Fruit fly (Drosophila melanogaster) whole organism, embryonic: ENCODE data around the gene ND-B18.

ENCODE experiments used
- Aef1 ChIP-seq: fragments of 200-800 bp; sonication (Bioruptor generic); IDR thresholded peaks from 3 replicates; pipeline ENCODE4 v1.3.6; 2022; ENCODE audit warnings: missing biosample characterization, missing genetic modification characterization
- Atf-2 ChIP-seq: fragments of 200-800 bp; sonication (Bioruptor generic); optimal IDR thresholded peaks from 2 replicates; lab custom pipeline; 2016; ENCODE audit warnings: missing biosample characterization, missing genetic modification characterization
- Awh ChIP-seq: fragments of 200-800 bp; sonication (Bioruptor generic); IDR thresholded peaks from 2 replicates; pipeline ENCODE4, ENCODE4 v1.3.6; 2022; ENCODE audit warnings: missing biosample characterization, missing genetic modification characterization
- B-H1 ChIP-seq: fragments of 200-800 bp; sonication (Bioruptor generic); IDR thresholded peaks from 3 replicates; pipeline ENCODE4 v1.3.6; 2022; ENCODE audit warnings: missing biosample characterization, missing genetic modification characterization
- Bdp1 ChIP-seq: fragments of 200-800 bp; sonication (Bioruptor generic); optimal IDR thresholded peaks from 3 replicates; lab custom pipeline; 2016; ENCODE audit warnings: missing biosample characterization, missing genetic modification characterization
- Bgb ChIP-seq: fragments of 200-800 bp; sonication (Bioruptor generic); IDR thresholded peaks from 2 replicates; pipeline ENCODE4 v1.3.6; 2022; ENCODE audit warnings: missing biosample characterization, missing genetic modification characterization; ENCODE audit not compliant: partially characterized antibody
- CG10147 ChIP-seq: fragments of 200-800 bp; sonication (Bioruptor generic); optimal IDR thresholded peaks from 2 replicates; lab custom pipeline; 2019; ENCODE audit warnings: missing biosample characterization, mild to moderate bottlenecking, missing genetic modification characterization, moderate library complexity
- CG10209 ChIP-seq: fragments of 200-800 bp; sonication (Bioruptor generic); optimal IDR thresholded peaks from 3 replicates; lab custom pipeline; 2017; ENCODE audit warnings: missing biosample characterization, mild to moderate bottlenecking, missing genetic modification characterization, missing genetic modification reagents
- CG11247 ChIP-seq: fragments of 200-800 bp; sonication (Bioruptor generic); IDR thresholded peaks from 2 replicates; pipeline ENCODE4 v1.3.6; 2022; ENCODE audit warnings: missing biosample characterization, missing genetic modification characterization
- CG11696 ChIP-seq: fragments of 200-800 bp; sonication (Bioruptor generic); IDR thresholded peaks from 2 replicates; pipeline ENCODE4 v1.3.6; 2022; ENCODE audit warnings: missing biosample characterization, missing genetic modification characterization
- CG16815 ChIP-seq: fragments of 200-800 bp; sonication (Bioruptor generic); optimal IDR thresholded peaks from 3 replicates; lab custom pipeline; 2017; ENCODE audit warnings: missing biosample characterization, mild to moderate bottlenecking, missing genetic modification characterization
- CG17186 ChIP-seq: fragments of 200-800 bp; sonication (Bioruptor generic); optimal IDR thresholded peaks from 3 replicates; lab custom pipeline; 2017; ENCODE audit warnings: missing biosample characterization, missing genetic modification reagents, missing genetic modification characterization
- CG17328 ChIP-seq: fragments of 200-800 bp; sonication (Bioruptor generic); IDR thresholded peaks from 2 replicates; pipeline ENCODE4 v1.3.6; 2022; ENCODE audit warnings: missing biosample characterization, missing genetic modification characterization
- CG17829 ChIP-seq: fragments of 200-800 bp; optimal IDR thresholded peaks from 2 replicates; lab custom pipeline; 2019; ENCODE audit warnings: missing biosample characterization, mild to moderate bottlenecking, missing genetic modification characterization, moderate library complexity
- CG18262 ChIP-seq: fragments of 200-800 bp; optimal IDR thresholded peaks from 3 replicates; lab custom pipeline; 2019; ENCODE audit warnings: missing biosample characterization, mild to moderate bottlenecking, missing genetic modification characterization, moderate library complexity
- CG32532 ChIP-seq: fragments of 200-800 bp; sonication (Bioruptor generic); IDR thresholded peaks from 2 replicates; pipeline ENCODE4 v1.3.6; 2022; ENCODE audit warnings: missing biosample characterization, missing genetic modification characterization
- CG4404 ChIP-seq: fragments of 200-800 bp; sonication (Bioruptor generic); IDR thresholded peaks from 2 replicates; pipeline ENCODE4 v1.3.6; 2022; ENCODE audit warnings: missing biosample characterization, missing genetic modification characterization
- CG6175 ChIP-seq: fragments of 200-800 bp; sonication (Bioruptor generic); IDR thresholded peaks from 3 replicates; pipeline ENCODE4 v1.3.6; 2022; ENCODE audit warnings: missing biosample characterization, missing genetic modification characterization
- CG6683 ChIP-seq: fragments of 200-800 bp; sonication (Bioruptor generic); optimal IDR thresholded peaks from 2 replicates; lab custom pipeline; 2017; ENCODE audit warnings: missing biosample characterization, mild to moderate bottlenecking, missing genetic modification characterization, missing genetic modification reagents
- CG7963 ChIP-seq: fragments of 200-800 bp; sonication (Bioruptor generic); IDR thresholded peaks from 3 replicates; pipeline ENCODE4 v1.3.6; 2022; ENCODE audit warnings: missing biosample characterization, missing genetic modification characterization; ENCODE audit not compliant: partially characterized antibody
- CG8281 ChIP-seq: fragments of 200-800 bp; sonication (Bioruptor generic); optimal IDR thresholded peaks from 2 replicates; lab custom pipeline; 2018; ENCODE audit warnings: missing biosample characterization, mild to moderate bottlenecking, missing genetic modification characterization, moderate library complexity
- CrebB ChIP-seq: fragments of 200-800 bp; sonication (Bioruptor generic); optimal IDR thresholded peaks from 3 replicates; lab custom pipeline; 2018; ENCODE audit warnings: missing biosample characterization, mild to moderate bottlenecking, missing genetic modification characterization
- Doc2 ChIP-seq: fragments of 200-800 bp; sonication (Bioruptor generic); IDR thresholded peaks from 2 replicates; pipeline ENCODE4 v1.3.6; 2022; ENCODE audit warnings: missing biosample characterization, missing genetic modification characterization
- E2f1 ChIP-seq: fragments of 200-800 bp; sonication (Bioruptor generic); IDR thresholded peaks from 2 replicates; pipeline ENCODE4 v1.3.6; 2022; ENCODE audit warnings: missing biosample characterization, missing genetic modification characterization
- MESR4 ChIP-seq: fragments of 200-800 bp; sonication (Bioruptor generic); optimal IDR thresholded peaks from 2 replicates; lab custom pipeline; 2018; ENCODE audit warnings: missing biosample characterization, mild to moderate bottlenecking, missing genetic modification characterization, moderate library complexity
- Mes4 ChIP-seq: fragments of 200-800 bp; sonication (Bioruptor generic); optimal IDR thresholded peaks from 2 replicates; lab custom pipeline; 2016; ENCODE audit warnings: missing biosample characterization, missing genetic modification characterization
- Optix ChIP-seq: fragments of 200-800 bp; sonication (Bioruptor generic); IDR thresholded peaks from 3 replicates; pipeline ENCODE4 v1.3.6; 2022; ENCODE audit warnings: missing biosample characterization, missing genetic modification characterization
- PHDP ChIP-seq: fragments of 200-800 bp; sonication (Bioruptor generic); optimal IDR thresholded peaks from 3 replicates; lab custom pipeline; 2018; ENCODE audit warnings: missing biosample characterization, mild to moderate bottlenecking, missing genetic modification characterization, moderate library complexity
- Side ChIP-seq: fragments of 200-800 bp; sonication (Bioruptor generic); optimal IDR thresholded peaks from 2 replicates; lab custom pipeline; 2016; ENCODE audit warnings: missing biosample characterization, missing genetic modification characterization
- Ssrp ChIP-seq: fragments of 200-800 bp; sonication (Bioruptor generic); optimal IDR thresholded peaks from 2 replicates; lab custom pipeline; 2018; ENCODE audit warnings: missing biosample characterization, mild to moderate bottlenecking, missing genetic modification characterization, moderate library complexity
- bab2 ChIP-seq: fragments of 200-800 bp; sonication (Bioruptor generic); optimal IDR thresholded peaks from 2 replicates; lab custom pipeline; 2016; ENCODE audit warnings: missing biosample characterization, missing genetic modification characterization
- bcd ChIP-seq: fragments of 200-800 bp; sonication (Bioruptor generic); optimal IDR thresholded peaks from 2 replicates; lab custom pipeline; 2017; ENCODE audit warnings: missing biosample characterization, mild to moderate bottlenecking, missing genetic modification characterization
- chinmo ChIP-seq: fragments of 200-800 bp; sonication (Bioruptor generic); IDR thresholded peaks from 4 replicates; pipeline ENCODE4 v1.3.6; 2022; ENCODE audit warnings: missing biosample characterization, missing genetic modification characterization; ENCODE audit not compliant: partially characterized antibody
- corto ChIP-seq: fragments of 200-800 bp; sonication (Bioruptor generic); optimal IDR thresholded peaks from 2 replicates; lab custom pipeline; 2016; ENCODE audit warnings: missing biosample characterization, mild to moderate bottlenecking, missing genetic modification characterization, moderate library complexity
- dan ChIP-seq: fragments of 200-800 bp; sonication (Bioruptor generic); IDR thresholded peaks from 2 replicates; pipeline ENCODE4 v1.3.6; 2022; ENCODE audit warnings: missing biosample characterization, missing genetic modification characterization
- fu2 ChIP-seq: fragments of 200-800 bp; sonication (Bioruptor generic); optimal IDR thresholded peaks from 2 replicates; lab custom pipeline; 2016; ENCODE audit warnings: missing biosample characterization, missing genetic modification characterization
- gsb ChIP-seq: fragments of 200-800 bp; sonication (Bioruptor generic); IDR thresholded peaks from 2 replicates; pipeline ENCODE4 v1.3.6; 2022; ENCODE audit warnings: missing biosample characterization, missing genetic modification characterization
- insv ChIP-seq, 2 experiments: fragments of 200-800 bp; sonication (Bioruptor generic); optimal IDR thresholded peaks; 3 replicates each; lab custom pipeline; 2016 to 2018; ENCODE audit warnings: missing biosample characterization in 2 of 2, missing genetic modification characterization in 2 of 2
- jing ChIP-seq: fragments of 200-800 bp; sonication (Bioruptor generic); optimal IDR thresholded peaks from 2 replicates; lab custom pipeline; 2018; ENCODE audit warnings: missing biosample characterization, mild to moderate bottlenecking, missing genetic modification characterization
- jumu ChIP-seq: fragments of 200-800 bp; sonication (Bioruptor generic); optimal IDR thresholded peaks from 3 replicates; lab custom pipeline; 2016; ENCODE audit warnings: missing biosample characterization, missing genetic modification characterization
- kni ChIP-seq: fragments of 200-800 bp; sonication (Bioruptor generic); optimal IDR thresholded peaks from 3 replicates; lab custom pipeline; 2017; ENCODE audit warnings: mild to moderate bottlenecking, missing biosample characterization, missing genetic modification reagents, missing genetic modification characterization
- lilli ChIP-seq: fragments of 200-800 bp; sonication (Bioruptor generic); optimal IDR thresholded peaks from 3 replicates; lab custom pipeline; 2016; ENCODE audit warnings: missing biosample characterization, missing genetic modification characterization
- pfk ChIP-seq: fragments of 200-800 bp; sonication (Bioruptor generic); optimal IDR thresholded peaks from 2 replicates; lab custom pipeline; 2018; ENCODE audit warnings: missing biosample characterization, mild to moderate bottlenecking, missing genetic modification characterization, moderate library complexity
- prd ChIP-seq, 3 experiments: fragments of >200 bp in 2 of 3; fragments of 200-800 bp in 1 of 3; sonication (Bioruptor generic) in 1 of 3; optimal IDR thresholded peaks in 2 of 3; IDR thresholded peaks in 1 of 3; 2 replicates in 2 of 3; 3 replicates in 1 of 3; pipeline versions ENCODE4 v1.3.6 to Lab custom; 2017 to 2022; ENCODE audit warnings: missing biosample characterization in 1 of 3, missing genetic modification characterization in 1 of 3
- schlank ChIP-seq: fragments of 200-800 bp; sonication (Bioruptor generic); optimal IDR thresholded peaks from 2 replicates; lab custom pipeline; 2018; ENCODE audit warnings: missing biosample characterization, mild to moderate bottlenecking, missing genetic modification characterization
- slou ChIP-seq: fragments of 200-800 bp; sonication (Bioruptor generic); optimal IDR thresholded peaks from 3 replicates; lab custom pipeline; 2016; ENCODE audit warnings: missing biosample characterization, missing genetic modification characterization
- sr ChIP-seq: fragments of 200-800 bp; sonication (Bioruptor generic); IDR thresholded peaks from 3 replicates; pipeline ENCODE4 v1.3.6; 2022; ENCODE audit warnings: missing biosample characterization, missing genetic modification characterization
- trh ChIP-seq: fragments of 200-800 bp; sonication (Bioruptor generic); optimal IDR thresholded peaks from 2 replicates; lab custom pipeline; 2016; ENCODE audit warnings: missing biosample characterization, missing genetic modification characterization
- vnd ChIP-seq: fragments of 200-800 bp; sonication (Bioruptor generic); IDR thresholded peaks from 3 replicates; pipeline ENCODE4 v1.3.6; 2022; ENCODE audit warnings: missing biosample characterization, missing genetic modification characterization; ENCODE audit not compliant: partially characterized antibody
- z ChIP-seq: fragments of 200-800 bp; sonication (Bioruptor generic); IDR thresholded peaks from 3 replicates; pipeline ENCODE4 v1.3.6; 2022; ENCODE audit warnings: missing biosample characterization, missing genetic modification characterization
- zf30C ChIP-seq: fragments of 200-800 bp; sonication (Bioruptor generic); optimal IDR thresholded peaks from 3 replicates; lab custom pipeline; 2018; ENCODE audit warnings: missing biosample characterization, mild to moderate bottlenecking, missing genetic modification characterization

The ND-B18 gene

dm6 chrX:15019413-15019812 is 44.1 kb upstream of the ND-B18 start (continued):
- no peak for TF ChIP-seq schlank (tag; lab: Kevin White, UChicago)
- no peak for TF ChIP-seq Bgb (GFP tag; lab: Robert Waterston, UW)
- no peak for TF ChIP-seq Side
- TF ChIP-seq CG17328 = no peak
- peak; percentile 30 to 95 for TF ChIP-seq insv (GFP tag; optimal IDR thresholded peaks at IDR 0.05; lab: Kevin White, UChicago)
- TF ChIP-seq corto (GFP tag; lab: Kevin White, UChicago) = no peak
- no peak for TF ChIP-seq CG16815
- TF ChIP-seq CG10147 = no peak
- TF ChIP-seq CG17186 (GFP tag; lab: Kevin White, UChicago) = no peak
- TF ChIP-seq Aef1 (GFP tag; lab: Robert Waterston, UW) = no peak
- TF ChIP-seq pfk (GFP tag; lab: Kevin White, UChicago) = peak; percentile 49
- TF ChIP-seq Mes4 = no peak
- no peak for TF ChIP-seq CG8281 (tag; lab: Kevin White, UChicago)
- 0 out of 3 replicates have a peak, but pooled peaks have one; percentile 43 for TF ChIP-seq z (GFP tag; lab: Robert Waterston, UW)
- no peak for TF ChIP-seq CG6683 (GFP tag; lab: Kevin White, UChicago)
- no peak for TF ChIP-seq trh (GFP tag; lab: Kevin White, UChicago)
- no peak for TF ChIP-seq CG10209 (GFP tag; lab: Kevin White, UChicago)
- 0 out of 4 replicates have a peak, but pooled peaks have one; percentile 7 for TF ChIP-seq chinmo (GFP tag; lab: Robert Waterston, UW)
- peak; percentile 60 for TF ChIP-seq kni (GFP tag; lab: Kevin White, UChicago)
- TF ChIP-seq CG32532 = no peak
- no peak for TF ChIP-seq B-H1
- no peak for TF ChIP-seq Awh (GFP tag; lab: Robert Waterston, UW)
- TF ChIP-seq fu2 (GFP tag; lab: Kevin White, UChicago) = no peak
- TF ChIP-seq slou (GFP tag; lab: Kevin White, UChicago) = no peak
- TF ChIP-seq sr = no peak
- TF ChIP-seq CG11247 (GFP tag; lab: Robert Waterston, UW) = no peak
- TF ChIP-seq zf30C (GFP tag; lab: Kevin White, UChicago) = peak; percentile 49
- TF ChIP-seq CG6175 (GFP tag; lab: Robert Waterston, UW) = no peak

DNA sequence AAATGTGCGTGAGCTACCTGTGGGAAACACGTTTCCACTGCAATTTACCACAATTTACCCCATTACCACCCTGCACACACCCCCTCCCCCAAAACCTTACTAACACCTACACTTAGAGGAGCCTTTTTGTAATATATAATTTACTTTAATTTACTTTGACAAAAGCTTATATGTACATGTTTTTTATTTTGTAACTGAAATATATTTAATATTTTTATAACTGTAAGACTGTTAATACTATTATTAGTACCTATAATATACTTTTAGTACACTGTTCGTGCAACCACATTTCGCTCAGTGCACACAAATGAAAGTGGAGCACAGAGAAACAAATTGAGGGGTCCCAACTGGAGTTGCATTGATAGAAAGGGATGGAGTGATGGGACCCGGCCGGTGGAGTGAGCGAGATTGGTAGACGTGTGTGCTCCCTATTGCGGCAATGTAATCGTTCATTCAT is 42.5 kb upstream of the ND-B18 start:
- TF ChIP-seq gsb (GFP tag; lab: Robert Waterston, UW) = no peak
- TF ChIP-seq MESR4 (GFP tag; lab: Kevin White, UChicago) = peak; percentile 9
- no peak for TF ChIP-seq Bdp1 (GFP tag; lab: Kevin White, UChicago)
- peak; percentile 60 for TF ChIP-seq E2f1 (GFP tag; lab: Robert Waterston, UW)
- no peak for TF ChIP-seq Atf-2 (GFP tag; lab: Kevin White, UChicago)
- TF ChIP-seq CG17829 (tag; lab: Kevin White, UChicago) = peak; percentile 95
- no peak for TF ChIP-seq jumu
- TF ChIP-seq CG7963 = no peak
- TF ChIP-seq Optix = peak; percentile 36; the same call in 1 of the 3 replicates
- TF ChIP-seq bab2 (GFP tag; lab: Kevin White, UChicago) = no peak
- peak; percentile 83 for TF ChIP-seq PHDP (tag; lab: Kevin White, UChicago)
- TF ChIP-seq CrebB (tag; lab: Kevin White, UChicago) = peak; percentile 42
- TF ChIP-seq Doc2 (GFP tag; lab: Robert Waterston, UW) = no peak
- TF ChIP-seq lilli (GFP tag; lab: Kevin White, UChicago) = no peak
- no peak for TF ChIP-seq vnd (GFP tag; lab: Robert Waterston, UW)
- TF ChIP-seq CG18262 (tag; lab: Kevin White, UChicago) = peak; percentile 96
- peak; percentile 98 for TF ChIP-seq CG8281 (tag; lab: Kevin White, UChicago)
- TF ChIP-seq prd (optimal IDR thresholded peaks at IDR 0.05; lab: Kevin White, UChicago) = no peak
- TF ChIP-seq prd (GFP tag; IDR thresholded peaks at IDR 0.05; lab: Robert Waterston, UW) = peak; percentile 80
- peak; percentile 48; the same call in 1 of the 2 replicates for TF ChIP-seq CG11696
- TF ChIP-seq schlank (tag; lab: Kevin White, UChicago) = no peak
- TF ChIP-seq bcd = peak; percentile 80
- peak; percentile 55 for TF ChIP-seq CG4404 (GFP tag; lab: Robert Waterston, UW)
- peak; percentile 92 for TF ChIP-seq Ssrp (tag; lab: Kevin White, UChicago)
- peak; percentile 54 for TF ChIP-seq jing (GFP tag; lab: Kevin White, UChicago)
- TF ChIP-seq dan (GFP tag; lab: Robert Waterston, UW) = no peak
